Fruit fly (Drosophila melanogaster): Measurements from ENCODE around the gene Gk1.

DNA sequence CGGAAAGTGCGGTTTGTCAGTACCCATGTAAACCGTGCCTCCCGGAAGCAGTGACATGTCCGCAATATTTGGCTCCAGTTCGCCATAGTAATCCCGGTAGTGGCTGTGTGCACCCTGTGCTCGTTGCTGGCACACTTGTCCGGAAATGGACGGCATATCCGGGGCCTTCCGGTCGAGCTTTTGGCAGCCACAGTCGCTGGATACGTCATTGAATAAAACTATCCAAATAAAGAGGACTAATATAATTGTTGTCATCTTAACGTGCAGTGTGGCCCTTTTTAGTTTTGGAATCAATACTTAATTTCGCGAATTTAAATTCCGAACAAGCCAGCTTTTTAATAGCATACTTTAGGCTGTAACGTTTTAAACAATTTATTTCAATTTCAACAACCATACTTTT is 29.7 kb downstream of the Gk1 start, which contains the start of gene CG7049:
- TF ChIP-seq HLH106 (tag; optimal IDR thresholded peaks at IDR 0.05) (no peak), Dif (GFP tag; optimal IDR thresholded peaks at IDR 0.05; ENCODE audit: partially characterized antibody) (no peak), OdsH (GFP tag; optimal IDR thresholded peaks at IDR 0.05) (no peak), ey (GFP tag; optimal IDR thresholded peaks at IDR 0.05) (no peak), rgr (GFP tag; optimal IDR thresholded peaks at IDR 0.05) (no peak), pan (optimal IDR thresholded peaks at IDR 0.05) (no peak), fru (GFP tag; optimal IDR thresholded peaks at IDR 0.05) (no peak), Dfd (GFP tag; optimal IDR thresholded peaks at IDR 0.05) (no peak), Sp1 (GFP tag; optimal IDR thresholded peaks at IDR 0.05) (no peak)

Measured in whole organism, wandering third instar larva.